In the genomic region with DNA sequence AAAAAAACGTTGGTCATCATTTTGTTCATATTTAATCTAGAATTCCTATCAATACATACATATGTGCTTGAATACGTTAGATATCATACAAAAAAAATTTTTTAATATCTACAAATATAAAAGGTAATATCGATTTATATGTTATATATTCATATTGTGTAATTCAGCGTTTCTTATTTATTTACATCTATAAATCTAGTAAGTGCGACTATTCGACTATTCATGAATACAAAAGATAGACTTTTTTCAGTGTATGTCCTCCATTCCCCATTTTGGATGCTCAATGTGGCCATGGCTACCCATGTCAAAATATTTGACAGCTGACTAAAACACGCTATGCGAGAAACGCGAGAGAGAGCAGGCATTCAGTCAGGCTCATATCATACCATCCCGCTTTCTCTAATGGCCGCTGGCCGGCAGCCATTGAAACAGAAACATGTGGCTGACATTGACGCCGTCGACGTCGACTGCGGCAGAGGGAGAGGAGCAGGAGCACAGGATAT, we compare ENCODE assay signal across 4 fruit fly cellular contexts.
TF ChIP-seq lines count a peak whose summit lies in the region.

No protein-coding gene starts in this region.

- no peak for TF ChIP-seq CTCF in whole organism, embryonic (GFP tag; optimal IDR thresholded peaks at IDR 0.05; lab: Kevin White, UChicago)

TF ChIP-seq in whole organism, embryonic, 481 proteins besides CTCF, POLR2A, EP300 and RAD21 (continues in another document):
- peak; percentile 50 for TF ChIP-seq CG10147 (GFP tag; optimal IDR thresholded peaks at IDR 0.05; lab: Kevin White, UChicago)
- no peak for TF ChIP-seq knrl (GFP tag; IDR thresholded peaks at IDR 0.05; lab: Robert Waterston, UW; ENCODE audit: partially characterized antibody)
- peak; percentile 37 for TF ChIP-seq Jarid2 (GFP tag; optimal IDR thresholded peaks at IDR 0.05; lab: Kevin White, UChicago)
- TF ChIP-seq PHDP (tag; optimal IDR thresholded peaks at IDR 0.05; lab: Kevin White, UChicago): peak; percentile 76
- TF ChIP-seq CG13424 (tag; optimal IDR thresholded peaks at IDR 0.05; lab: Kevin White, UChicago): peak; percentile 86
- peak; percentile 90 for TF ChIP-seq CG17829 (tag; optimal IDR thresholded peaks at IDR 0.05; lab: Kevin White, UChicago)
- TF ChIP-seq B-H2 (GFP tag; optimal IDR thresholded peaks at IDR 0.05; lab: Kevin White, UChicago): no peak
- peak in 1 of 2 experiments; percentile 1 for TF ChIP-seq Pdp1 (GFP tag; optimal IDR thresholded peaks at IDR 0.05; lab: Kevin White, UChicago)
- peak; percentile 89 for TF ChIP-seq CG9727 (GFP tag; optimal IDR thresholded peaks at IDR 0.05; lab: Kevin White, UChicago)
- peak; percentile 64 for TF ChIP-seq Abd-B (GFP tag; optimal IDR thresholded peaks at IDR 0.05; lab: Kevin White, UChicago)
- peak; percentile 12 for TF ChIP-seq Camta (GFP tag; optimal IDR thresholded peaks at IDR 0.05; lab: Kevin White, UChicago)
- peak; percentile 26 for TF ChIP-seq CG15514 (GFP tag; optimal IDR thresholded peaks at IDR 0.05; lab: Kevin White, UChicago)
- TF ChIP-seq CG2116 (GFP tag; optimal IDR thresholded peaks at IDR 0.05; lab: Kevin White, UChicago): peak; percentile 38
- no peak for TF ChIP-seq Neu2 (GFP tag; optimal IDR thresholded peaks at IDR 0.05; lab: Kevin White, UChicago; ENCODE audit: borderline replicate concordance)
- no peak for TF ChIP-seq Tbp (GFP tag; optimal IDR thresholded peaks at IDR 0.05; lab: Kevin White, UChicago)
- peak; percentile 62 for TF ChIP-seq run (tag; optimal IDR thresholded peaks at IDR 0.05; lab: Kevin White, UChicago)
- no peak for TF ChIP-seq Sin3A (optimal IDR thresholded peaks at IDR 0.05; lab: Kevin White, UChicago)
- TF ChIP-seq fru (optimal IDR thresholded peaks at IDR 0.05; lab: Kevin White, UChicago): no peak
- no peak for TF ChIP-seq sc (optimal IDR thresholded peaks at IDR 0.05; lab: Kevin White, UChicago)
- peak; percentile 70 for TF ChIP-seq sc (GFP tag; optimal IDR thresholded peaks at IDR 0.05; lab: Kevin White, UChicago)
- peak; percentile 47 for TF ChIP-seq CG5180 (GFP tag; optimal IDR thresholded peaks at IDR 0.05; lab: Kevin White, UChicago)

TF ChIP-seq in whole organism, prepupa, 60 proteins besides CTCF, POLR2A, EP300 and RAD21 (continues in another document):
- TF ChIP-seq topi (GFP tag; optimal IDR thresholded peaks at IDR 0.05; lab: Kevin White, UChicago): no peak
- no peak for TF ChIP-seq Ets21C (GFP tag; optimal IDR thresholded peaks at IDR 0.05; lab: Kevin White, UChicago)
- peak; percentile 30 for TF ChIP-seq acj6 (GFP tag; optimal IDR thresholded peaks at IDR 0.05; lab: Kevin White, UChicago)
- peak; percentile 44 for TF ChIP-seq CG3919 (GFP tag; optimal IDR thresholded peaks at IDR 0.05; lab: Kevin White, UChicago)
- TF ChIP-seq ss (GFP tag; optimal IDR thresholded peaks at IDR 0.05; lab: Kevin White, UChicago): peak; percentile 25 to 30
- peak; percentile 7 for TF ChIP-seq pdm3 (GFP tag; optimal IDR thresholded peaks at IDR 0.05; lab: Kevin White, UChicago)
- TF ChIP-seq Met (GFP tag; optimal IDR thresholded peaks at IDR 0.05; lab: Kevin White, UChicago): peak; percentile 35
- TF ChIP-seq Gug (GFP tag; IDR thresholded peaks at IDR 0.05; lab: Robert Waterston, UW): no peak
- peak in 1 of 2 experiments; percentile 35 for TF ChIP-seq salr (GFP tag; optimal IDR thresholded peaks at IDR 0.05; lab: Kevin White, UChicago)
- 0 out of 3 replicates have a peak, but pooled peaks have one; percentile 50 for TF ChIP-seq eg (GFP tag; IDR thresholded peaks at IDR 0.05; lab: Robert Waterston, UW)
- peak; percentile 70 for TF ChIP-seq svp (GFP tag; lab: Kevin White, UChicago)
- no peak for TF ChIP-seq Eip93F (GFP tag; optimal IDR thresholded peaks at IDR 0.05; lab: Kevin White, UChicago)
- TF ChIP-seq CG6163 (GFP tag; IDR thresholded peaks at IDR 0.05; lab: Robert Waterston, UW): no peak
- no peak for TF ChIP-seq fd85E (GFP tag; optimal IDR thresholded peaks at IDR 0.05; lab: Kevin White, UChicago)
- no peak for TF ChIP-seq CG1621 (tag; optimal IDR thresholded peaks at IDR 0.05; lab: Kevin White, UChicago)
- TF ChIP-seq CG8119 (GFP tag; IDR thresholded peaks at IDR 0.05; lab: Robert Waterston, UW): peak; percentile 63; the same call in 1 of the 3 replicates
- TF ChIP-seq Eip75B (GFP tag; optimal IDR thresholded peaks at IDR 0.05; lab: Kevin White, UChicago): no peak
- peak; percentile 40 for TF ChIP-seq esn (GFP tag; optimal IDR thresholded peaks at IDR 0.05; lab: Kevin White, UChicago)
- TF ChIP-seq CG6854 (GFP tag; optimal IDR thresholded peaks at IDR 0.05; lab: Kevin White, UChicago): no peak
- TF ChIP-seq CG6808 (GFP tag; optimal IDR thresholded peaks at IDR 0.05; lab: Kevin White, UChicago): peak; percentile 11
- TF ChIP-seq CG16779 (tag; optimal IDR thresholded peaks at IDR 0.05; lab: Kevin White, UChicago): no peak
- TF ChIP-seq achi (GFP tag; optimal IDR thresholded peaks at IDR 0.05; lab: Kevin White, UChicago): peak; percentile 51

TF ChIP-seq in whole organism, pupa, 21 proteins besides CTCF, POLR2A, EP300 and RAD21:
- TF ChIP-seq Pif1A (GFP tag; optimal IDR thresholded peaks at IDR 0.05; lab: Kevin White, UChicago): no peak
- TF ChIP-seq CG17806 (tag; optimal IDR thresholded peaks at IDR 0.05; lab: Kevin White, UChicago): peak; percentile 58
- TF ChIP-seq CG34367 (tag; optimal IDR thresholded peaks at IDR 0.05; lab: Kevin White, UChicago): peak; percentile 38
- TF ChIP-seq gl (tag; optimal IDR thresholded peaks at IDR 0.05; lab: Kevin White, UChicago): no peak
- no peak; the same call in 1 of the 2 replicates for TF ChIP-seq Ets98B (GFP tag; IDR thresholded peaks at IDR 0.05; lab: Robert Waterston, UW)
- TF ChIP-seq rn (GFP tag; IDR thresholded peaks at IDR 0.05; lab: Robert Waterston, UW): no peak
- TF ChIP-seq CG10348 (GFP tag; IDR thresholded peaks at IDR 0.05; lab: Robert Waterston, UW): no peak
- TF ChIP-seq CG9948 (tag; optimal IDR thresholded peaks at IDR 0.05; lab: Kevin White, UChicago): peak; percentile 54
- no peak for TF ChIP-seq Pif1B (GFP tag; optimal IDR thresholded peaks at IDR 0.05; lab: Kevin White, UChicago)
- TF ChIP-seq CG15710 (tag; optimal IDR thresholded peaks at IDR 0.05; lab: Kevin White, UChicago): peak; percentile 50
- TF ChIP-seq D1 (tag; optimal IDR thresholded peaks at IDR 0.05; lab: Kevin White, UChicago): peak; percentile 41
- TF ChIP-seq fd96Ca (GFP tag; IDR thresholded peaks at IDR 0.05; lab: Robert Waterston, UW): no peak
- peak; percentile 58 for TF ChIP-seq CG14655 (GFP tag; optimal IDR thresholded peaks at IDR 0.05; lab: Kevin White, UChicago)
- TF ChIP-seq Snoo (tag; optimal IDR thresholded peaks at IDR 0.05; lab: Kevin White, UChicago): peak; percentile 5
- peak; percentile 70 for TF ChIP-seq CG8159 (tag; optimal IDR thresholded peaks at IDR 0.05; lab: Kevin White, UChicago)
- no peak for TF ChIP-seq EcR (GFP tag; optimal IDR thresholded peaks at IDR 0.05; lab: Kevin White, UChicago)
- TF ChIP-seq CG4496 (GFP tag; IDR thresholded peaks at IDR 0.05; lab: Robert Waterston, UW): no peak
- no peak for TF ChIP-seq CG13204 (GFP tag; optimal IDR thresholded peaks at IDR 0.05; lab: Kevin White, UChicago)
- TF ChIP-seq CG12605 (GFP tag; IDR thresholded peaks at IDR 0.05; lab: Robert Waterston, UW): no peak
- peak; percentile 46 for TF ChIP-seq CG8301 (tag; optimal IDR thresholded peaks at IDR 0.05; lab: Kevin White, UChicago)

TF ChIP-seq in whole organism, wandering third instar larva, 38 proteins besides CTCF, POLR2A, EP300 and RAD21:
- peak; percentile 32 for TF ChIP-seq rgr (GFP tag; optimal IDR thresholded peaks at IDR 0.05; lab: Kevin White, UChicago)
- peak; percentile 19 for TF ChIP-seq fru (GFP tag; optimal IDR thresholded peaks at IDR 0.05; lab: Kevin White, UChicago)
- peak; percentile 28 for TF ChIP-seq Dfd (GFP tag; optimal IDR thresholded peaks at IDR 0.05; lab: Kevin White, UChicago)
- TF ChIP-seq Sp1 (GFP tag; optimal IDR thresholded peaks at IDR 0.05; lab: Kevin White, UChicago): peak; percentile 50
- TF ChIP-seq ey (GFP tag; optimal IDR thresholded peaks at IDR 0.05; lab: Kevin White, UChicago): no peak
- peak; percentile 53 for TF ChIP-seq HLH106 (tag; optimal IDR thresholded peaks at IDR 0.05; lab: Kevin White, UChicago)
- TF ChIP-seq CG9705 (GFP tag; optimal IDR thresholded peaks at IDR 0.05; lab: Kevin White, UChicago): no peak
- peak in 1 of 2 experiments; percentile 43 for TF ChIP-seq foxo (GFP tag; optimal IDR thresholded peaks at IDR 0.05; lab: Kevin White, UChicago)
- peak; percentile 23 for TF ChIP-seq h (GFP tag; optimal IDR thresholded peaks at IDR 0.05; lab: Kevin White, UChicago)
- TF ChIP-seq Dif (GFP tag; optimal IDR thresholded peaks at IDR 0.05; lab: Kevin White, UChicago; ENCODE audit: partially characterized antibody): no peak
TF ChIP-seq in whole organism, wandering third instar larva: peak in this region for 7.
